Fruit fly (Drosophila melanogaster): ENCODE measurements around the gene CG45064.

CG45064 gene

DNA sequence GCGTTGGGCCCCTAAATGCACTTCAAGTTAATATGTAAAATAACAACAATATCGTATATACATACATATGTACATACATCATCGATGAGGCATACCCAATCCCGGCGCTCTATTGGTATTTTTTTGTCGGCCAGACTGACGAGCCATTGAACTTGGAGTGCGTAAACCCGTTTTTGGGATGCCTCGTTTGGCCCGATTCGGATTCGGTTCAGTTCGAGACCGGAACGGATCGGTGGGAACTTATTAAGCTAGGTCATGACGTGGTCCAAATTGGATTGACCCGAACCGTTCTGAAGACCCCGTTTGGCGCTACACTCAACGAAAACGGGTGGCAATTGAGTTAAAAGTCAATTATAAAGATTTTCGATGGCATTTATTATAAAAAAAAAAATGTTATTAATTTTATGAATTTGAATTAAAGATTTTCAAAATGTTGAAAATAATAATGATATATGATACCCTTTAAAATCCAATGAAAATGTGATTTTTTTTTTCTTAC is 36.2 kb downstream of the CG45064 start (continued):
- TF ChIP-seq CG10979 (tag; optimal IDR thresholded peaks at IDR 0.05) = peak; percentile 68

DNA sequence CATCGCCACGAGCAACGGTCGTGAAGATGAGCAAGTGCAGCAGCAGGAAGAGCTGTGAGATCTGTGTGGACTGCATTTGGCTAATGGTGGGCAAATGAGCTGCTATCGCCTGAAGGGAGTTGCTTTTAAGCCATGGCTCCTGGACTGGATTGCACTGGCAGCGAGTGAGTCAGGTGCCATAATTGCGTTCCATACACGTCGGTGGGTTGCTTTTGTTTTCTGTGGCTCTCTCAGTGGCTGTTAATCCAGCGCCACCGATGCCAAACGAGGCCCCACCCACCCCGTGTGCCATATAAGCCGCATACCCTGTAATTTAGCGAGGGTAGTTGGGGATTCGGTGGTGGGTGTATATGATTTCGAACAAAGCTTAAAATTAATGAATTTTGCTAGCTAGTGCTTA is 37.7 kb downstream of the CG45064 start, which contains the start of gene CG12539:
CG12539 (minus strand) TSS at position 101 of the 400 bp plus-strand sequence.
- TF ChIP-seq CG10267 (tag; optimal IDR thresholded peaks at IDR 0.05) = no peak
- TF ChIP-seq D19B (GFP tag; optimal IDR thresholded peaks at IDR 0.05) = peak; percentile 28
- no peak for TF ChIP-seq Bteb2 (GFP tag; optimal IDR thresholded peaks at IDR 0.05)
- no peak for TF ChIP-seq CG8359 (GFP tag; optimal IDR thresholded peaks at IDR 0.05; ENCODE audit: borderline replicate concordance)
- TF ChIP-seq CG1603 (tag; optimal IDR thresholded peaks at IDR 0.05) = no peak
- no peak for TF ChIP-seq CG4617 (GFP tag; optimal IDR thresholded peaks at IDR 0.05; ENCODE audit: borderline replicate concordance)
- TF ChIP-seq sob (GFP tag; IDR thresholded peaks at IDR 0.05) = no peak
- no peak for TF ChIP-seq lov (optimal IDR thresholded peaks at IDR 0.05)
- no peak for TF ChIP-seq lov (GFP tag; IDR thresholded peaks at IDR 0.05)

DNA sequence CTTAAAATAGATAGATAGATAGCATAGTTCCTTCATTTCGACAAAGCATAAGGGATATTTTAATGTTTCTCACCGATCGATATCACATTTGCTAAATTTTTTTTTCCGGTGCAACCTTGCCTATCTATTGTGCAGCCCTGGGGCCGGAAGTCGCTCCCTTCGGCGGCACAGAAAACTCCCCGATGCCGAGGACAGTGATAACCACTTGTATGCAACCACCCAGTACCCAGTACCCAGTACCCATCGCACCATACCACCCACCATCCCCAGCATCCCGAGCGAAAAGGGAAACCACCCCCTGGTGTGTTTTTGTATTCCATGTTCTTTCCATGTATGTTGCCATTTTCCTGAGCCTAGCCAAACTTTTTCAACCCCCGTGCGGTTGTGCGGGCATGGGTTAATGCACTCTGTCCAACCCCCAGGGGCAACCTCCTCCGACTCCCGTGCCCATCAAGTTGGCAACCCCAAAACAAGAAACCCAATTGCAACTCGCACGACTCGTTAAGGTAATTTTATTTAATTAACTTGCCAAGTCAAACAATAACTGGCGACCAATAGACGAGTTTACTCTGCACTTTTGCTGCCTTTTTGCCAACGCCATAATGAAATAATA is 40.4 kb downstream of the CG45064 start:
- TF ChIP-seq CG31441 (GFP tag; IDR thresholded peaks at IDR 0.05) (0 out of 2 replicates have a peak, but pooled peaks have one; percentile 10), unc-4 (GFP tag; IDR thresholded peaks at IDR 0.05; ENCODE audit: partially characterized antibody) (no peak), ap (GFP tag; IDR thresholded peaks at IDR 0.05) (no peak), CG13424 (tag; optimal IDR thresholded peaks at IDR 0.05) (peak; percentile 7), sens-2 (GFP tag; IDR thresholded peaks at IDR 0.05) (no peak), Oaz (GFP tag; IDR thresholded peaks at IDR 0.05) (no peak), hkb (optimal IDR thresholded peaks at IDR 0.05) (no peak), hkb (GFP tag; IDR thresholded peaks at IDR 0.05) (peak; percentile 35; the same call in 1 of the 2 replicates), CG16815 (GFP tag; optimal IDR thresholded peaks at IDR 0.05) (no peak), CG8290 (GFP tag; optimal IDR thresholded peaks at IDR 0.05) (no peak), CG8290 (tag; optimal IDR thresholded peaks at IDR 0.05) (peak in 1 of 2 experiments; percentile 9), Max (GFP tag; optimal IDR thresholded peaks at IDR 0.05) (no peak), zfh1 (GFP tag; IDR thresholded peaks at IDR 0.05) (peak; percentile 34; the same call in 1 of the 3 replicates), chinmo (GFP tag; IDR thresholded peaks at IDR 0.05; ENCODE audit: partially characterized antibody) (0 out of 4 replicates have a peak, but pooled peaks have one; percentile 30), CG32532 (GFP tag; IDR thresholded peaks at IDR 0.05) (no peak), luna (GFP tag; optimal IDR thresholded peaks at IDR 0.05) (no peak), CrebB (tag; optimal IDR thresholded peaks at IDR 0.05) (no peak), CG1024 (GFP tag; IDR thresholded peaks at IDR 0.05) (no peak), HLH3B (GFP tag; IDR thresholded peaks at IDR 0.05) (peak; percentile 34; the same call in 1 of the 2 replicates), unpg (GFP tag; optimal IDR thresholded peaks at IDR 0.05) (peak; percentile 2), gem (tag; optimal IDR thresholded peaks at IDR 0.05) (peak; percentile 5), knrl (GFP tag; IDR thresholded peaks at IDR 0.05; ENCODE audit: partially characterized antibody) (0 out of 3 replicates have a peak, but pooled peaks have one; percentile 16), CG12104 (GFP tag; optimal IDR thresholded peaks at IDR 0.05) (no peak), Hmr (GFP tag; optimal IDR thresholded peaks at IDR 0.05) (peak; percentile 28), CG18599 (GFP tag; optimal IDR thresholded peaks at IDR 0.05) (peak; percentile 9), onecut (GFP tag; IDR thresholded peaks at IDR 0.05) (peak; percentile 44), CG11504 (tag; optimal IDR thresholded peaks at IDR 0.05) (peak; percentile 11), cad (GFP tag; optimal IDR thresholded peaks at IDR 0.05) (no peak), sima (GFP tag; optimal IDR thresholded peaks at IDR 0.05) (no peak), CG17568 (GFP tag; optimal IDR thresholded peaks at IDR 0.05) (no peak), CG16813 (GFP tag; IDR thresholded peaks at IDR 0.05; ENCODE audit: partially characterized antibody) (no peak), CG8388 (GFP tag; optimal IDR thresholded peaks at IDR 0.05) (peak; percentile 42), fu2 (GFP tag; optimal IDR thresholded peaks at IDR 0.05) (no peak), caup (GFP tag; optimal IDR thresholded peaks at IDR 0.05; ENCODE audit: severe bottlenecking) (peak; percentile 1), dpn (GFP tag; optimal IDR thresholded peaks at IDR 0.05) (peak in 1 of 2 experiments; percentile 2), bigmax (GFP tag; optimal IDR thresholded peaks at IDR 0.05) (no peak)
